Fruit fly (Drosophila melanogaster) whole organism, embryonic: ENCODE data around the gene Ndae1.

ENCODE experiments used
- Aef1 ChIP-seq: fragments of 200-800 bp; sonication (Bioruptor generic); IDR thresholded peaks from 3 replicates; pipeline ENCODE4 v1.3.6; 2022; ENCODE audit warnings: missing biosample characterization, missing genetic modification characterization
- B-H2 ChIP-seq: fragments of 200-800 bp; sonication (Bioruptor generic); optimal IDR thresholded peaks from 2 replicates; lab custom pipeline; 2018; ENCODE audit warnings: missing biosample characterization, mild to moderate bottlenecking, missing genetic modification characterization
- CG11695 ChIP-seq: fragments of 200-800 bp; sonication (Bioruptor generic); IDR thresholded peaks from 3 replicates; pipeline ENCODE4 v1.3.6; 2022; ENCODE audit warnings: missing biosample characterization, missing genetic modification characterization
- CG13287 ChIP-seq: fragments of 200-800 bp; sonication (Bioruptor generic); IDR thresholded peaks from 2 replicates; pipeline ENCODE4 v1.3.6; 2022; ENCODE audit warnings: missing biosample characterization, missing genetic modification characterization; ENCODE audit not compliant: partially characterized antibody
- CG15073 ChIP-seq: fragments of 200-800 bp; sonication (Bioruptor generic); optimal IDR thresholded peaks from 2 replicates; lab custom pipeline; 2016; ENCODE audit warnings: missing biosample characterization, missing genetic modification characterization
- CG17359 ChIP-seq: fragments of 200-800 bp; sonication (Bioruptor generic); optimal IDR thresholded peaks from 3 replicates; lab custom pipeline; 2018; ENCODE audit warnings: missing biosample characterization, mild to moderate bottlenecking, missing genetic modification characterization, moderate library complexity
- CG17829 ChIP-seq: fragments of 200-800 bp; optimal IDR thresholded peaks from 2 replicates; lab custom pipeline; 2019; ENCODE audit warnings: missing biosample characterization, mild to moderate bottlenecking, missing genetic modification characterization, moderate library complexity
- CG18764 ChIP-seq: fragments of 200-800 bp; sonication (Bioruptor generic); optimal IDR thresholded peaks from 3 replicates; lab custom pipeline; 2016; ENCODE audit warnings: missing biosample characterization, missing genetic modification characterization
- CG3847 ChIP-seq: fragments of 200-800 bp; sonication (Bioruptor generic); IDR thresholded peaks from 2 replicates; pipeline ENCODE4 v1.3.6; 2022; ENCODE audit warnings: missing biosample characterization, missing genetic modification characterization
- CG5180 ChIP-seq: fragments of 200-800 bp; sonication (Bioruptor generic); optimal IDR thresholded peaks from 3 replicates; lab custom pipeline; 2017; ENCODE audit warnings: missing biosample characterization, missing genetic modification characterization, mild to moderate bottlenecking, moderate library complexity, missing genetic modification reagents
- CG5953 ChIP-seq: fragments of 200-800 bp; sonication (Bioruptor generic); IDR thresholded peaks from 2 replicates; pipeline ENCODE4 v1.3.6; 2022; ENCODE audit warnings: missing biosample characterization, missing genetic modification characterization
- CG6654 ChIP-seq: fragments of 200-800 bp; sonication (Bioruptor generic); optimal IDR thresholded peaks from 2 replicates; lab custom pipeline; 2017; ENCODE audit warnings: missing biosample characterization, mild to moderate bottlenecking, missing genetic modification characterization
- CG7357 ChIP-seq: fragments of 200-800 bp; sonication (Bioruptor generic); IDR thresholded peaks from 3 replicates; pipeline ENCODE4 v1.3.6; 2022; ENCODE audit warnings: missing biosample characterization, missing genetic modification characterization
- CG7786 ChIP-seq: fragments of 200-800 bp; sonication (Bioruptor generic); optimal IDR thresholded peaks from 2 replicates; lab custom pipeline; 2016; ENCODE audit warnings: missing biosample characterization, missing genetic modification characterization
- CG7987 ChIP-seq: fragments of 200-800 bp; sonication (Bioruptor generic); optimal IDR thresholded peaks from 2 replicates; lab custom pipeline; 2018; ENCODE audit warnings: missing biosample characterization, mild to moderate bottlenecking, missing genetic modification characterization, moderate library complexity
- CG8388 ChIP-seq: fragments of 200-800 bp; sonication (Bioruptor generic); optimal IDR thresholded peaks from 2 replicates; lab custom pipeline; 2019; ENCODE audit warnings: missing biosample characterization, mild to moderate bottlenecking, missing genetic modification characterization, moderate library complexity
- CG9727 ChIP-seq: fragments of 200-800 bp; sonication (Bioruptor generic); optimal IDR thresholded peaks from 3 replicates; lab custom pipeline; 2017; ENCODE audit warnings: missing biosample characterization, mild to moderate bottlenecking, missing genetic modification characterization
- Deaf1 ChIP-seq: fragments of 200-800 bp; optimal IDR thresholded peaks from 3 replicates; lab custom pipeline; 2019; ENCODE audit warnings: missing biosample characterization, mild to moderate bottlenecking, missing genetic modification characterization, moderate library complexity
- Dp ChIP-seq: fragments of 200-800 bp; sonication (Bioruptor generic); optimal IDR thresholded peaks from 2 replicates; lab custom pipeline; 2018; ENCODE audit warnings: missing biosample characterization, mild to moderate bottlenecking, missing genetic modification characterization, moderate library complexity
- E2f2 ChIP-seq: fragments of 200-800 bp; sonication (Bioruptor generic); IDR thresholded peaks from 2 replicates; pipeline ENCODE4 v1.3.6; 2022; ENCODE audit warnings: missing biosample characterization, missing genetic modification characterization
- Fer3 ChIP-seq: fragments of 200-800 bp; sonication (Bioruptor generic); optimal IDR thresholded peaks from 2 replicates; lab custom pipeline; 2018; ENCODE audit warnings: missing biosample characterization, mild to moderate bottlenecking, missing genetic modification characterization, moderate library complexity
- Kr ChIP-seq: fragments of 200-800 bp; sonication (Bioruptor generic); optimal IDR thresholded peaks from 2 replicates; lab custom pipeline; 2017; ENCODE audit warnings: missing biosample characterization, mild to moderate bottlenecking, missing genetic modification characterization
- Lhr ChIP-seq: fragments of 200-800 bp; sonication (Bioruptor generic); optimal IDR thresholded peaks from 3 replicates; lab custom pipeline; 2017; ENCODE audit warnings: mild to moderate bottlenecking, missing biosample characterization, missing genetic modification reagents, missing genetic modification characterization
- Nf-YC ChIP-seq: fragments of 200-800 bp; optimal IDR thresholded peaks from 3 replicates; lab custom pipeline; 2019; ENCODE audit warnings: missing biosample characterization, mild to moderate bottlenecking, missing genetic modification characterization, moderate library complexity
- Rx ChIP-seq: fragments of 200-800 bp; sonication (Bioruptor generic); IDR thresholded peaks from 2 replicates; pipeline ENCODE4 v1.3.6; 2022; ENCODE audit warnings: missing biosample characterization, missing genetic modification characterization
- TFAM ChIP-seq: fragments of 200-800 bp; sonication (Bioruptor generic); optimal IDR thresholded peaks from 2 replicates; lab custom pipeline; 2017; ENCODE audit warnings: missing biosample characterization, missing genetic modification characterization, inconsistent platforms
- Tbp ChIP-seq: fragments of >200 bp; optimal IDR thresholded peaks from 2 replicates; lab custom pipeline; 2018; ENCODE audit warnings: missing biosample characterization, missing genetic modification characterization
- YL-1 ChIP-seq: fragments of 200-800 bp; sonication (Bioruptor generic); optimal IDR thresholded peaks from 3 replicates; lab custom pipeline; 2017; ENCODE audit warnings: missing biosample characterization, mild to moderate bottlenecking, missing genetic modification characterization
- ara ChIP-seq: fragments of 200-800 bp; sonication (Bioruptor generic); IDR thresholded peaks from 2 replicates; pipeline ENCODE4 v1.3.6; 2022; ENCODE audit warnings: missing biosample characterization, missing genetic modification characterization
- cato ChIP-seq: fragments of 200-800 bp; sonication (Bioruptor generic); optimal IDR thresholded peaks from 2 replicates; lab custom pipeline; 2016; ENCODE audit warnings: missing biosample characterization, missing genetic modification characterization, borderline replicate concordance
- en ChIP-seq: fragments of 200-800 bp; sonication (Bioruptor generic); optimal IDR thresholded peaks from 2 replicates; lab custom pipeline; 2016; ENCODE audit warnings: missing biosample characterization, missing genetic modification characterization
- exex ChIP-seq: fragments of 200-800 bp; sonication (Bioruptor generic); optimal IDR thresholded peaks from 4 replicates; lab custom pipeline; 2018; ENCODE audit warnings: missing biosample characterization, mild to moderate bottlenecking, missing genetic modification characterization, moderate library complexity
- fd96Cb ChIP-seq: fragments of 200-800 bp; sonication (Bioruptor generic); optimal IDR thresholded peaks from 2 replicates; lab custom pipeline; 2018; ENCODE audit warnings: missing biosample characterization, mild to moderate bottlenecking, missing genetic modification characterization, moderate library complexity
- gem ChIP-seq: fragments of 200-800 bp; sonication (Bioruptor generic); optimal IDR thresholded peaks from 2 replicates; lab custom pipeline; 2019; ENCODE audit warnings: missing biosample characterization, mild to moderate bottlenecking, missing genetic modification characterization, moderate library complexity
- hbn ChIP-seq: fragments of 200-800 bp; sonication (Bioruptor generic); IDR thresholded peaks from 2 replicates; pipeline ENCODE4 v1.3.6; 2022; ENCODE audit warnings: missing biosample characterization, missing genetic modification characterization; ENCODE audit not compliant: partially characterized antibody
- inv ChIP-seq: fragments of 200-800 bp; sonication (Bioruptor generic); IDR thresholded peaks from 2 replicates; pipeline ENCODE4 v1.3.6; 2022; ENCODE audit warnings: missing biosample characterization, missing genetic modification characterization; ENCODE audit not compliant: partially characterized antibody
- jigr1 ChIP-seq: fragments of 200-800 bp; sonication (Bioruptor generic); IDR thresholded peaks from 3 replicates; pipeline ENCODE4 v1.3.6; 2022; ENCODE audit warnings: missing biosample characterization, missing genetic modification characterization
- kah ChIP-seq: fragments of 200-800 bp; sonication (Bioruptor generic); optimal IDR thresholded peaks from 2 replicates; lab custom pipeline; 2018; ENCODE audit warnings: missing biosample characterization, mild to moderate bottlenecking, missing genetic modification characterization
- nau ChIP-seq: fragments of 200-800 bp; sonication (Bioruptor generic); optimal IDR thresholded peaks from 3 replicates; lab custom pipeline; 2017; ENCODE audit warnings: missing biosample characterization, mild to moderate bottlenecking, missing genetic modification characterization, missing genetic modification reagents
- nerfin-1 ChIP-seq: fragments of 200-800 bp; sonication (Bioruptor generic); optimal IDR thresholded peaks from 3 replicates; lab custom pipeline; 2019; ENCODE audit warnings: missing biosample characterization, mild to moderate bottlenecking, missing genetic modification characterization, moderate library complexity
- nmo ChIP-seq: fragments of 200-800 bp; sonication (Bioruptor generic); optimal IDR thresholded peaks from 2 replicates; lab custom pipeline; 2018; ENCODE audit warnings: missing biosample characterization, mild to moderate bottlenecking, missing genetic modification characterization, moderate library complexity
- onecut ChIP-seq: fragments of 200-800 bp; sonication (Bioruptor generic); IDR thresholded peaks from 2 replicates; pipeline ENCODE4 v1.3.6; 2022; ENCODE audit warnings: missing biosample characterization, missing genetic modification characterization
- peb ChIP-seq: fragments of 200-800 bp; sonication (Bioruptor generic); IDR thresholded peaks from 2 replicates; pipeline ENCODE4 v1.3.6; 2022; ENCODE audit warnings: missing biosample characterization, missing genetic modification characterization
- ranshi ChIP-seq: fragments of 200-800 bp; sonication (Bioruptor generic); IDR thresholded peaks from 2 replicates; pipeline ENCODE4 v1.3.6; 2022; ENCODE audit warnings: missing biosample characterization, missing genetic modification characterization
- ssp ChIP-seq: fragments of 200-800 bp; sonication (Bioruptor generic); IDR thresholded peaks from 2 replicates; pipeline ENCODE4 v1.3.6; 2022; ENCODE audit warnings: missing biosample characterization, missing genetic modification characterization
- tna ChIP-seq: fragments of 200-800 bp; sonication (Bioruptor generic); IDR thresholded peaks from 2 replicates; pipeline ENCODE4 v1.3.6; 2022; ENCODE audit warnings: missing biosample characterization, missing genetic modification characterization; ENCODE audit not compliant: partially characterized antibody
- toy ChIP-seq: fragments of 200-800 bp; sonication (Bioruptor generic); IDR thresholded peaks from 2 replicates; pipeline ENCODE4 v1.3.6; 2022; ENCODE audit warnings: missing biosample characterization, missing genetic modification characterization
- trh ChIP-seq: fragments of 200-800 bp; sonication (Bioruptor generic); optimal IDR thresholded peaks from 2 replicates; lab custom pipeline; 2016; ENCODE audit warnings: missing biosample characterization, missing genetic modification characterization
- yki ChIP-seq: fragments of >200 bp; optimal IDR thresholded peaks from 3 replicates; lab custom pipeline; 2018
- zen ChIP-seq: fragments of 200-800 bp; sonication (Bioruptor generic); optimal IDR thresholded peaks from 3 replicates; lab custom pipeline; 2018; ENCODE audit warnings: missing biosample characterization, mild to moderate bottlenecking, missing genetic modification characterization, moderate library complexity

Gene Ndae1

dm6 chr2L:7281430-7281829 is 32.3 kb upstream of the Ndae1 start (continued):
- no peak for TF ChIP-seq nau
- TF ChIP-seq cato: peak; percentile 51
- peak; percentile 44 for TF ChIP-seq CG17359
- TF ChIP-seq zen: peak; percentile 72
- no peak for TF ChIP-seq jigr1 (GFP tag; lab: Robert Waterston, UW)
- TF ChIP-seq CG8388: no peak
- TF ChIP-seq CG13287 (GFP tag; lab: Robert Waterston, UW): peak; percentile 38; the same call in 1 of the 2 replicates
- no peak for TF ChIP-seq exex
- no peak for TF ChIP-seq CG15073
- TF ChIP-seq yki (lab: Kevin White, UChicago): peak; percentile 75
- peak; percentile 91 for TF ChIP-seq Tbp (GFP tag; lab: Kevin White, UChicago)
- peak; percentile 32 for TF ChIP-seq Deaf1
- peak; percentile 38; the same call in 1 of the 2 replicates for TF ChIP-seq E2f2
- TF ChIP-seq ssp (GFP tag; lab: Robert Waterston, UW): peak; percentile 53; the same call in 1 of the 2 replicates
- peak; percentile 46 for TF ChIP-seq Fer3 (tag; lab: Kevin White, UChicago)
- peak; percentile 41 for TF ChIP-seq CG7987 (GFP tag; lab: Kevin White, UChicago)
- peak; percentile 18 for TF ChIP-seq trh (GFP tag; lab: Kevin White, UChicago)
- no peak; the same call in 1 of the 2 replicates for TF ChIP-seq ranshi (GFP tag; lab: Robert Waterston, UW)
- TF ChIP-seq gem (tag; lab: Kevin White, UChicago): peak; percentile 70
- no peak for TF ChIP-seq hbn (GFP tag; lab: Robert Waterston, UW)
- no peak for TF ChIP-seq Kr (GFP tag; lab: Kevin White, UChicago)
- TF ChIP-seq nerfin-1: no peak
- peak; percentile 47 for TF ChIP-seq onecut (GFP tag; lab: Robert Waterston, UW)
- TF ChIP-seq CG7357 (GFP tag; lab: Robert Waterston, UW): peak; percentile 39; the same call in 1 of the 3 replicates
- no peak for TF ChIP-seq TFAM (GFP tag; lab: Kevin White, UChicago)
- TF ChIP-seq B-H2 (GFP tag; lab: Kevin White, UChicago): peak; percentile 61
- TF ChIP-seq fd96Cb (tag; lab: Kevin White, UChicago): peak; percentile 36
- TF ChIP-seq inv (GFP tag; lab: Robert Waterston, UW): peak; percentile 33; the same call in 1 of the 2 replicates
- no peak for TF ChIP-seq CG6654 (GFP tag; lab: Kevin White, UChicago)
- peak; percentile 82 for TF ChIP-seq Lhr (GFP tag; lab: Kevin White, UChicago)
- peak; percentile 43 for TF ChIP-seq Nf-YC (tag; lab: Kevin White, UChicago)
- TF ChIP-seq Aef1 (GFP tag; lab: Robert Waterston, UW): peak; percentile 69
- TF ChIP-seq CG9727: no peak
- TF ChIP-seq nmo: peak; percentile 64
- TF ChIP-seq Dp (GFP tag; lab: Kevin White, UChicago): peak; percentile 11
- TF ChIP-seq en (GFP tag; lab: Kevin White, UChicago): peak; percentile 34
- peak; percentile 43; the same call in 1 of the 2 replicates for TF ChIP-seq Rx
- TF ChIP-seq tna (GFP tag; lab: Robert Waterston, UW): no peak
- no peak for TF ChIP-seq toy (GFP tag; lab: Robert Waterston, UW)
- peak; percentile 37 for TF ChIP-seq CG7786 (GFP tag; lab: Kevin White, UChicago)
- no peak for TF ChIP-seq CG5180 (GFP tag; lab: Kevin White, UChicago)
- TF ChIP-seq CG5953 (GFP tag; lab: Robert Waterston, UW): no peak
- peak; percentile 62 for TF ChIP-seq CG3847
- peak; percentile 51 for TF ChIP-seq CG18764 (GFP tag; lab: Kevin White, UChicago)
- 0 out of 2 replicates have a peak, but pooled peaks have one; percentile 39 for TF ChIP-seq peb (GFP tag; lab: Robert Waterston, UW)
- no peak for TF ChIP-seq kah (GFP tag; lab: Kevin White, UChicago)
- no peak for TF ChIP-seq YL-1 (GFP tag; lab: Kevin White, UChicago)
- no peak for TF ChIP-seq ara (GFP tag; lab: Robert Waterston, UW)
- peak; percentile 66 for TF ChIP-seq CG17829
- TF ChIP-seq CG11695 (GFP tag; lab: Robert Waterston, UW): no peak
